Fruit fly (Drosophila melanogaster) whole organism, adult: ENCODE measurements around the gene CG6465.

Experiments
- CG12768 ChIP-seq: fragments of 200-800 bp; sonication (Bioruptor generic); optimal IDR thresholded peaks from 2 replicates; lab custom pipeline; 2017; ENCODE audit warnings: missing biosample characterization, missing genetic modification characterization, mild to moderate bottlenecking, moderate library complexity, missing genetic modification reagents
- CG14711 ChIP-seq: fragments of 200-800 bp; sonication (Bioruptor generic); optimal IDR thresholded peaks from 2 replicates; lab custom pipeline; 2018; ENCODE audit warnings: missing biosample characterization, mild to moderate bottlenecking, missing genetic modification characterization, moderate library complexity
- CG33017 ChIP-seq: fragments of 200-800 bp; sonication (Bioruptor generic); optimal IDR thresholded peaks from 2 replicates; lab custom pipeline; 2018; ENCODE audit warnings: missing biosample characterization, mild to moderate bottlenecking, missing genetic modification characterization, moderate library complexity
- Mnt ChIP-seq: fragments of 200-800 bp; sonication (Bioruptor generic); optimal IDR thresholded peaks from 2 replicates; lab custom pipeline; 2016; ENCODE audit warnings: missing biosample characterization, mild to moderate bottlenecking, missing genetic modification characterization
- kay ChIP-seq: fragments of 200-800 bp; sonication (Bioruptor generic); peaks from one replicate; lab custom pipeline; 2016; ENCODE audit warnings: missing biosample characterization, missing genetic modification characterization, borderline replicate concordance
- ovo ChIP-seq: fragments of 200-800 bp; sonication (Bioruptor generic); optimal IDR thresholded peaks from 2 replicates; lab custom pipeline; 2016; ENCODE audit warnings: missing biosample characterization, missing genetic modification characterization
- pad ChIP-seq: fragments of 200-800 bp; sonication (Bioruptor generic); optimal IDR thresholded peaks from 3 replicates; lab custom pipeline; 2017; ENCODE audit warnings: missing biosample characterization, missing genetic modification characterization, mild to moderate bottlenecking, moderate library complexity, missing genetic modification reagents
- tj ChIP-seq: fragments of 200-800 bp; sonication (Bioruptor generic); optimal IDR thresholded peaks from 3 replicates; lab custom pipeline; 2017; ENCODE audit warnings: missing biosample characterization, mild to moderate bottlenecking, missing genetic modification characterization, moderate library complexity

- TF ChIP-seq kay (GFP tag; lab: Kevin White, UChicago) (no peak), CG14711 (tag; lab: Kevin White, UChicago) (no peak), pad (no peak), tj (GFP tag; lab: Kevin White, UChicago) (no peak), ovo (GFP tag; lab: Kevin White, UChicago) (no peak), CG33017 (no peak), CG12768 (no peak), Mnt (GFP tag; lab: Kevin White, UChicago) (no peak)
Measured at dm6 chr3R:10645508-10645907, 31.5 kb downstream of the CG6465 start.
